Fruit fly (Drosophila melanogaster) whole organism, prepupa: Measurements from ENCODE around the gene bru1.

Source experiments
- CG11294 ChIP-seq: fragments of 200-800 bp; sonication (Bioruptor generic); IDR thresholded peaks from 2 replicates; pipeline ENCODE4 v1.3.6; 2022; ENCODE audit warnings: missing biosample characterization, missing genetic modification characterization
- CG6276 ChIP-seq: fragments of 200-800 bp; sonication (Bioruptor generic); optimal IDR thresholded peaks from 2 replicates; lab custom pipeline; 2017; ENCODE audit warnings: missing biosample characterization, mild to moderate bottlenecking, missing genetic modification characterization
- CG8319 ChIP-seq: fragments of 200-800 bp; sonication (Bioruptor generic); optimal IDR thresholded peaks from 3 replicates; lab custom pipeline; 2016; ENCODE audit warnings: missing biosample characterization, missing genetic modification characterization
- CG8632 ChIP-seq: fragments of 200-800 bp; sonication (Bioruptor generic); optimal IDR thresholded peaks from 3 replicates; lab custom pipeline; 2016; ENCODE audit warnings: missing biosample characterization, missing genetic modification characterization
- CG9139 ChIP-seq: fragments of 200-800 bp; sonication (Bioruptor generic); optimal IDR thresholded peaks from 3 replicates; lab custom pipeline; 2017; ENCODE audit warnings: missing biosample characterization, mild to moderate bottlenecking, missing genetic modification characterization
- Eip93F ChIP-seq: fragments of 200-800 bp; sonication (Bioruptor generic); optimal IDR thresholded peaks from 2 replicates; lab custom pipeline; 2016; ENCODE audit warnings: missing biosample characterization, mild to moderate bottlenecking, missing genetic modification characterization
- Hr39 ChIP-seq: fragments of 200-800 bp; sonication (Bioruptor generic); optimal IDR thresholded peaks from 2 replicates; lab custom pipeline; 2016; ENCODE audit warnings: missing biosample characterization, missing genetic modification characterization
- Lpt ChIP-seq: fragments of 200-800 bp; sonication (Bioruptor generic); optimal IDR thresholded peaks from 3 replicates; lab custom pipeline; 2016; ENCODE audit warnings: missing biosample characterization, missing genetic modification characterization
- cyc ChIP-seq: fragments of 200-800 bp; sonication (Bioruptor generic); optimal IDR thresholded peaks from 3 replicates; lab custom pipeline; 2016; ENCODE audit warnings: missing biosample characterization, missing genetic modification characterization
- eg ChIP-seq: fragments of 200-800 bp; sonication (Bioruptor generic); IDR thresholded peaks from 3 replicates; pipeline ENCODE4 v1.3.6; 2022; ENCODE audit warnings: missing biosample characterization, missing genetic modification characterization
- fkh ChIP-seq: fragments of 200-800 bp; sonication (Bioruptor generic); optimal IDR thresholded peaks from 3 replicates; lab custom pipeline; 2017; ENCODE audit warnings: missing biosample characterization, mild to moderate bottlenecking, missing genetic modification characterization, moderate library complexity

- TF ChIP-seq cyc (GFP tag; lab: Kevin White, UChicago), result no peak
- no peak for TF ChIP-seq eg
- TF ChIP-seq Eip93F, result no peak
- TF ChIP-seq Lpt (GFP tag; lab: Kevin White, UChicago), result no peak
- no peak for TF ChIP-seq CG6276 (GFP tag; lab: Kevin White, UChicago)
- TF ChIP-seq CG11294 (GFP tag; lab: Robert Waterston, UW), result no peak
- peak; percentile 74 for TF ChIP-seq fkh
- TF ChIP-seq Hr39 (GFP tag; lab: Kevin White, UChicago), result no peak
- TF ChIP-seq CG9139, result no peak
- TF ChIP-seq CG8319 (GFP tag; lab: Kevin White, UChicago), result no peak
- TF ChIP-seq CG8632 (GFP tag; lab: Kevin White, UChicago), result no peak
These were observed 2.1 kb upstream of the bru1 start, which contains the start of the genes CG6583 and crok for dm6 chr2L:12172536-12173234.
